Worm (Caenorhabditis elegans) whole organism, L4 larva: ENCODE data around the gene lec-11.

Experiments
- D1046.2 ChIP-seq: fragments of 200-800 bp; sonication (Bioruptor generic); IDR thresholded peaks from 2 replicates; pipeline ENCODE4 v1.3.6; 2022; ENCODE audit warnings: missing genetic modification characterization, missing compliant biosample characterization
- F37D6.2 ChIP-seq: sonication (generic microtip); optimal IDR thresholded peaks from 2 replicates; lab custom pipeline; 2016; ENCODE audit warnings: mild to moderate bottlenecking, missing genetic modification characterization, missing compliant biosample characterization
- T26A8.4 ChIP-seq: fragments of 200-800 bp; sonication (Bioruptor generic); IDR thresholded peaks from 2 replicates; pipeline ENCODE4 v1.3.6; 2022; ENCODE audit warnings: missing genetic modification characterization, missing compliant biosample characterization
- Y48G9A.11 ChIP-seq: fragments of 200-800 bp; sonication (Bioruptor generic); IDR thresholded peaks from 2 replicates; pipeline ENCODE4 v1.3.6; 2022; ENCODE audit warnings: missing genetic modification reagents, missing genetic modification characterization, missing compliant biosample characterization
- aly-2 ChIP-seq: sonication (generic microtip); optimal IDR thresholded peaks from 2 replicates; lab custom pipeline; 2018; ENCODE audit warnings: missing biosample characterization, missing genetic modification characterization
- ama-1 ChIP-seq: fragments of 150-350 bp; optimal IDR thresholded peaks from 2 replicates; lab custom pipeline; 2014; ENCODE audit warnings: inconsistent platforms, mixed read lengths
- arid-1 ChIP-seq: fragments of 200-800 bp; sonication (Bioruptor generic); conservative IDR thresholded peaks from 2 replicates; pipeline ENCODE4 v1.3.6; 2022; ENCODE audit warnings: missing genetic modification reagents, missing genetic modification characterization, missing compliant biosample characterization
- ceh-82 ChIP-seq: sonication (generic microtip); optimal IDR thresholded peaks from 2 replicates; lab custom pipeline; 2017; ENCODE audit warnings: missing biosample characterization, missing genetic modification characterization
- cey-2 ChIP-seq: sonication (generic microtip); optimal IDR thresholded peaks from 3 replicates; lab custom pipeline; 2017; ENCODE audit warnings: missing genetic modification characterization, mild to moderate bottlenecking, missing compliant biosample characterization, antibody characterized with exemption, borderline replicate concordance; ENCODE audit not compliant: insufficient read depth
- daf-16 ChIP-seq, 3 experiments: sonication (generic microtip); optimal IDR thresholded peaks; 2 replicates each; lab custom pipeline; 2016 to 2017; ENCODE audit warnings: missing genetic modification characterization in 3 of 3, missing genetic modification reagents in 3 of 3, mild to moderate bottlenecking in 2 of 3, missing compliant biosample characterization in 2 of 3, missing biosample characterization in 1 of 3, moderate library complexity in 1 of 3
- daf-8 ChIP-seq: fragments of 200-800 bp; sonication (Bioruptor generic); IDR thresholded peaks from 2 replicates; pipeline ENCODE4 v1.3.6; 2022; ENCODE audit warnings: missing genetic modification characterization, missing compliant biosample characterization
- dmd-9 ChIP-seq: fragments of 200-800 bp; sonication (Bioruptor generic); IDR thresholded peaks from 2 replicates; pipeline ENCODE4 v1.3.6; 2022; ENCODE audit warnings: missing genetic modification reagents, missing genetic modification characterization, missing compliant biosample characterization
- hif-1 ChIP-seq, 2 experiments: sonication (generic microtip); optimal IDR thresholded peaks; 2 replicates each; lab custom pipeline; 2016 to 2017; ENCODE audit warnings: missing compliant biosample characterization in 2 of 2, missing genetic modification characterization in 2 of 2, missing genetic modification reagents in 2 of 2, missing genotype in 2 of 2, mild to moderate bottlenecking in 1 of 2
- hlh-30 ChIP-seq: sonication (generic microtip); optimal IDR thresholded peaks from 2 replicates; lab custom pipeline; 2017; ENCODE audit warnings: antibody characterized with exemption, mild to moderate bottlenecking, missing genetic modification characterization, missing compliant biosample characterization; ENCODE audit not compliant: insufficient read depth
- jun-1 ChIP-seq: fragments of 150-350 bp; optimal IDR thresholded peaks from 2 replicates; lab custom pipeline; 2014; ENCODE audit warnings: missing biosample characterization, missing genetic modification reagents, missing genetic modification characterization
- lin-1 ChIP-seq: fragments of 200-800 bp; sonication (Bioruptor generic); IDR thresholded peaks from 2 replicates; pipeline ENCODE4 v1.3.6; 2022; ENCODE audit warnings: missing genetic modification reagents, missing genetic modification characterization, missing compliant biosample characterization
- lin-38 ChIP-seq: fragments of 200-800 bp; sonication (Bioruptor generic); IDR thresholded peaks from 2 replicates; pipeline ENCODE4 v1.3.6; 2022; ENCODE audit warnings: missing genetic modification reagents, missing genetic modification characterization, missing compliant biosample characterization
- lsy-2 ChIP-seq, 2 experiments: fragments of 150-350 bp in 1 of 2; sonication (generic microtip) in 1 of 2; optimal IDR thresholded peaks; 2 replicates each; lab custom pipeline; 2014 to 2017; ENCODE audit warnings: missing biosample characterization in 2 of 2, missing genetic modification characterization in 2 of 2
- madf-5 ChIP-seq, 2 experiments: fragments of 200-800 bp; sonication (Bioruptor generic); IDR thresholded peaks; 2 replicates each; pipeline ENCODE4 v1.3.6; 2022; ENCODE audit warnings: missing compliant biosample characterization in 2 of 2, missing genetic modification characterization in 2 of 2
- madf-9 ChIP-seq: fragments of 200-800 bp; sonication (Bioruptor generic); conservative IDR thresholded peaks from 2 replicates; pipeline ENCODE4 v1.3.6; 2022; ENCODE audit warnings: missing genetic modification reagents, missing genetic modification characterization, missing compliant biosample characterization
- mdt-29 ChIP-seq: fragments of 200-800 bp; sonication (Bioruptor generic); IDR thresholded peaks from 2 replicates; pipeline ENCODE4 v1.3.6; 2022; ENCODE audit warnings: missing genetic modification reagents, missing genetic modification characterization, missing compliant biosample characterization
- mep-1 ChIP-seq: fragments of 150-350 bp; sonication (generic microtip); optimal IDR thresholded peaks from 3 replicates; lab custom pipeline; 2014; ENCODE audit warnings: missing biosample characterization, missing genetic modification characterization
- mes-2 ChIP-seq: sonication (generic microtip); optimal IDR thresholded peaks from 2 replicates; lab custom pipeline; 2016; ENCODE audit warnings: missing genotype, mild to moderate bottlenecking, missing genetic modification characterization, missing compliant biosample characterization; ENCODE audit not compliant: poor library complexity, severe bottlenecking
- mxl-3 ChIP-seq: fragments of 200-800 bp; sonication (Bioruptor generic); optimal IDR thresholded peaks from 2 replicates; lab custom pipeline; 2018; ENCODE audit warnings: mild to moderate bottlenecking, missing genetic modification characterization, missing compliant biosample characterization
- nhr-11 ChIP-seq: fragments of 150-350 bp; optimal IDR thresholded peaks from 2 replicates; lab custom pipeline; 2014; ENCODE audit warnings: missing biosample characterization, missing genetic modification characterization
- nhr-111 ChIP-seq: fragments of 200-800 bp; sonication (Bioruptor generic); optimal IDR thresholded peaks from 2 replicates; lab custom pipeline; 2018; ENCODE audit warnings: mild to moderate bottlenecking, missing genetic modification characterization, missing compliant biosample characterization
- nhr-25 ChIP-seq: sonication (generic microtip); optimal IDR thresholded peaks from 2 replicates; lab custom pipeline; 2017; ENCODE audit warnings: missing genetic modification characterization, mild to moderate bottlenecking, missing compliant biosample characterization, antibody characterized with exemption, moderate library complexity, borderline replicate concordance; ENCODE audit not compliant: insufficient read depth
- nhr-41 ChIP-seq: fragments of 200-800 bp; sonication (Bioruptor generic); IDR thresholded peaks from 2 replicates; pipeline ENCODE4 v1.3.6; 2022; ENCODE audit warnings: missing genetic modification reagents, missing genetic modification characterization, missing compliant biosample characterization
- nhr-48 ChIP-seq: sonication (generic microtip); optimal IDR thresholded peaks from 2 replicates; lab custom pipeline; 2016; ENCODE audit warnings: mild to moderate bottlenecking, missing genetic modification characterization, missing compliant biosample characterization
- nhr-6 ChIP-seq: fragments of 150-350 bp; optimal IDR thresholded peaks from 2 replicates; lab custom pipeline; 2014; ENCODE audit warnings: missing biosample characterization, missing genetic modification characterization
- nhr-77 ChIP-seq: fragments of 150-350 bp; optimal IDR thresholded peaks from 2 replicates; lab custom pipeline; 2014; ENCODE audit warnings: missing biosample characterization, missing genetic modification characterization
- php-3 ChIP-seq: fragments of 200-800 bp; sonication (Bioruptor generic); IDR thresholded peaks from 2 replicates; pipeline ENCODE4 v1.3.6; 2022; ENCODE audit warnings: missing genetic modification reagents, missing genetic modification characterization, missing compliant biosample characterization
- saeg-2 ChIP-seq: fragments of 200-800 bp; sonication (Bioruptor generic); IDR thresholded peaks from 2 replicates; pipeline ENCODE4 v1.3.6; 2022; ENCODE audit warnings: missing genetic modification reagents, missing genetic modification characterization, missing compliant biosample characterization
- set-16 ChIP-seq: fragments of 200-800 bp; sonication (Bioruptor generic); IDR thresholded peaks from 2 replicates; pipeline ENCODE4 v1.3.6; 2022; ENCODE audit warnings: missing genetic modification reagents, missing genetic modification characterization, missing compliant biosample characterization
- snpc-1.2 ChIP-seq: fragments of 200-800 bp; sonication (Bioruptor generic); IDR thresholded peaks from 2 replicates; pipeline ENCODE4 v1.3.6; 2022; ENCODE audit warnings: missing genetic modification reagents, missing genetic modification characterization, missing compliant biosample characterization
- snpc-4 ChIP-seq: fragments of 150-350 bp; optimal IDR thresholded peaks from 2 replicates; lab custom pipeline; 2014; ENCODE audit warnings: missing biosample characterization, missing genetic modification characterization
- spr-1 ChIP-seq: sonication (generic microtip); optimal IDR thresholded peaks from 2 replicates; lab custom pipeline; 2016; ENCODE audit warnings: mild to moderate bottlenecking, missing genetic modification characterization, missing compliant biosample characterization
- tag-97 ChIP-seq: fragments of 200-800 bp; sonication (Bioruptor generic); IDR thresholded peaks from 2 replicates; pipeline ENCODE4 v1.3.6; 2022; ENCODE audit warnings: missing genetic modification characterization, missing compliant biosample characterization
- zag-1 ChIP-seq: fragments of 150-350 bp; optimal IDR thresholded peaks from 2 replicates; lab custom pipeline; 2014; ENCODE audit warnings: missing biosample characterization, missing genetic modification characterization
- zip-11 ChIP-seq: fragments of 200-800 bp; sonication (Bioruptor generic); IDR thresholded peaks from 2 replicates; pipeline ENCODE4 v1.3.6; 2022; ENCODE audit warnings: missing genetic modification characterization, missing compliant biosample characterization
- zip-2 ChIP-seq: fragments of 150-350 bp; optimal IDR thresholded peaks from 2 replicates; lab custom pipeline; 2014; ENCODE audit warnings: missing biosample characterization, missing genetic modification characterization

Gene lec-11

DNA sequence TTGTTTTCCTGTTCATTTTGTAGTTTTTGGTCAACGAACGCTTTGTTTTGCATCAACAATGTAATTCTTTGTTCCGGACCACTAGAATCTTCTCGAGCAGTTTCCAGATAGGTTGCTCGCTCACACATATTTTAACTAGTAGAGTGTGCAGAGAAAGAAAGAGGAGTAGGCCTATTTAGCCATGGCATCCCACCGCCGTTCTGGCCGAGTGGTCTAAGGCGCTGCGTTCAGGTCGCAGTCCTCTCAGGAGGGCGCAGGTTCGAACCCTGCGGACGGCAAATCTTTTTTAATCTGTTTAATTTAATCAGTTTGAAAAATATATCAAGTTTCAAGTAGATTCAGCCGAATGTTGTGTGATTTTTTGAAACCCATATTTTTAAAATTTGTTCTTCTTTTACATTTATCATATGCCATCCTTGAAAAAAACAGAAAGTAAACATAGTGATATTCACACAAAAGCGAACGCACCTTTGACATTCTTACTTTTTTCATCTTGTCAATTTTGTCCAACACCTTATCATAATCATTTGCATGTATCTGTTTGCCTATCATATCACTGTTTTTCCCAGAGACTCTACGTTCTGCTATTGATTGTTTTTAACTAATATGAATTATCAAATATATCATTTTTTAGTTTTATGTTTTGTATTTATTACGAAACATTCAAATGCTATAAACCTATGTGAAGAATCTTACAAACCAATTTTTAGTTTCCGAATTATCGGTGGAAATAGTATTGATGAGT lies 33.2 kb downstream of the lec-11 start, which contains the start of gene try-3 (continued):
- TF ChIP-seq hif-1 (tag; optimal IDR thresholded peaks at IDR 0.05; lab: Kevin White, UChicago): peak in 1 of 2 experiments; percentile 57
- no peak for TF ChIP-seq aly-2 (tag; lab: Kevin White, UChicago)
- no peak for TF ChIP-seq ceh-82 (tag; lab: Kevin White, UChicago)
- TF ChIP-seq mes-2 (tag; lab: Kevin White, UChicago): peak; percentile 85
- no peak for TF ChIP-seq ama-1 (lab: Kevin White, UChicago)
- no peak for TF ChIP-seq nhr-25 (tag; lab: Kevin White, UChicago)
- TF ChIP-seq jun-1: no peak
- peak in 1 of 2 experiments; percentile 67 for TF ChIP-seq lsy-2 (tag; optimal IDR thresholded peaks at IDR 0.05; lab: Kevin White, UChicago)
- TF ChIP-seq lin-1 (GFP tag; lab: Robert Waterston, UW): peak; percentile 33; the same call in 1 of the 2 replicates
- TF ChIP-seq nhr-11 (tag; lab: Kevin White, UChicago): no peak
- no peak for TF ChIP-seq zip-11
- peak; percentile 11 for TF ChIP-seq spr-1
- peak; percentile 66 for TF ChIP-seq T26A8.4 (GFP tag; lab: Robert Waterston, UW)
- peak; percentile 34 for TF ChIP-seq nhr-48 (tag; lab: Kevin White, UChicago)
- TF ChIP-seq snpc-1.2 (GFP tag; lab: Robert Waterston, UW): peak; percentile 98
- TF ChIP-seq D1046.2 (GFP tag; lab: Robert Waterston, UW): peak; percentile 81
- TF ChIP-seq Y48G9A.11 (GFP tag; lab: Robert Waterston, UW): peak; percentile 76
- TF ChIP-seq daf-8: 0 out of 2 replicates have a peak, but pooled peaks have one; percentile 15
- TF ChIP-seq set-16 (GFP tag; lab: Robert Waterston, UW): no peak; the same call in none of the 2 replicates
- TF ChIP-seq hlh-30 (tag; lab: Kevin White, UChicago): peak; percentile 68
- peak; percentile 78 for TF ChIP-seq mdt-29 (GFP tag; lab: Robert Waterston, UW)
- TF ChIP-seq tag-97 (GFP tag; lab: Robert Waterston, UW): no peak
- TF ChIP-seq lin-38 (GFP tag; lab: Robert Waterston, UW): peak; percentile 86
- TF ChIP-seq zip-2 (tag; lab: Kevin White, UChicago): peak; percentile 40
- TF ChIP-seq madf-5 (GFP tag; IDR thresholded peaks at IDR 0.05; lab: Robert Waterston, UW): peak in 1 of 2 experiments; percentile 82; a peak in 1 of 4 replicates
- TF ChIP-seq mep-1 (tag; lab: Kevin White, UChicago): peak; percentile 82
- TF ChIP-seq zag-1 (tag; lab: Kevin White, UChicago): no peak
- peak; percentile 49 for TF ChIP-seq mxl-3 (GFP tag; lab: Kevin White, UChicago)
- peak; percentile 52 for TF ChIP-seq nhr-77 (tag; lab: Kevin White, UChicago)
- TF ChIP-seq cey-2 (tag; lab: Kevin White, UChicago): no peak
- TF ChIP-seq nhr-6 (tag; lab: Kevin White, UChicago): no peak
- peak; percentile 30; the same call in 1 of the 2 replicates for TF ChIP-seq nhr-41 (GFP tag; lab: Robert Waterston, UW)
- 0 out of 2 replicates have a peak, but pooled peaks have one; percentile 12 for TF ChIP-seq php-3 (GFP tag; lab: Robert Waterston, UW)
- TF ChIP-seq daf-16 (GFP tag; optimal IDR thresholded peaks at IDR 0.05; lab: Kevin White, UChicago): peak; percentile 0 to 45
- TF ChIP-seq daf-16 (tag; optimal IDR thresholded peaks at IDR 0.05; lab: Kevin White, UChicago): peak; percentile 79
- no peak for TF ChIP-seq nhr-111 (GFP tag; lab: Kevin White, UChicago)
- peak; percentile 80 for TF ChIP-seq arid-1 (GFP tag; lab: Robert Waterston, UW)
- TF ChIP-seq snpc-4 (tag; lab: Kevin White, UChicago): no peak
- TF ChIP-seq saeg-2 (GFP tag; lab: Robert Waterston, UW): no peak
- TF ChIP-seq F37D6.2 (tag; lab: Kevin White, UChicago): peak; percentile 22
- TF ChIP-seq madf-9 (GFP tag; lab: Robert Waterston, UW): peak; percentile 80
- peak; percentile 64; the same call in 1 of the 2 replicates for TF ChIP-seq dmd-9
